Worm (Caenorhabditis elegans): Measurements from ENCODE around the gene srab-24.

srab-24 gene

DNA sequence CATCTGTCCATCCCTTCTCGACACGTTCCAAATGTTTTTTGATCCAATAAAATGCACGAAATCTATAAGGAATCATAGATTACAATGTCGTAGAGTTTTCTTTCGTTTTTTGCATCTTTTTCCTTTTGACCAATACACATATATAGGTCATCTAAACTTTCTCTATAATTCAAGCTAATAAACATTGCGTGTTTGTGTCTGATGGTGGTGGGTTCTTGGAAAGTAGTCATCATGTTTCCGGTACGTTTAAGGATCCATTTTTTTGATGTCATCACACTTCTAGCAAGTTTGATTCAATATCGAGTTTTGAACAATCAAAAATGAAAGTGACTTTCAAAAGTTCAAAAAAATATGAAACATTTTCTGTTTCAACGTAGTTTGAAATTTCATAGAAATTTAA lies 18.9 kb upstream of the srab-24 start:
- TF ChIP-seq npax-4 (tag; optimal IDR thresholded peaks at IDR 0.05): no peak
- no peak for TF ChIP-seq ama-1 (optimal IDR thresholded peaks at IDR 0.05)
- no peak for TF ChIP-seq zip-5 (tag; optimal IDR thresholded peaks at IDR 0.05)
- no peak for TF ChIP-seq dve-1 (tag; optimal IDR thresholded peaks at IDR 0.05)
- TF ChIP-seq ref-2 (tag; optimal IDR thresholded peaks at IDR 0.05): no peak
- no peak for TF ChIP-seq ceh-24 (tag; optimal IDR thresholded peaks at IDR 0.05)
- no peak for TF ChIP-seq ztf-16 (tag; optimal IDR thresholded peaks at IDR 0.05)
- TF ChIP-seq ceh-22 (tag; optimal IDR thresholded peaks at IDR 0.05): no peak
- no peak for TF ChIP-seq hlh-8 (tag; optimal IDR thresholded peaks at IDR 0.05)
- TF ChIP-seq fkh-10 (GFP tag; optimal IDR thresholded peaks at IDR 0.05): no peak
- no peak for TF ChIP-seq ceh-6 (GFP tag; optimal IDR thresholded peaks at IDR 0.05)
- no peak for TF ChIP-seq ceh-48 (tag; optimal IDR thresholded peaks at IDR 0.05)
- no peak for TF ChIP-seq elt-2 (tag; optimal IDR thresholded peaks at IDR 0.05)
- no peak for TF ChIP-seq sox-2 (GFP tag; IDR thresholded peaks at IDR 0.05)

DNA sequence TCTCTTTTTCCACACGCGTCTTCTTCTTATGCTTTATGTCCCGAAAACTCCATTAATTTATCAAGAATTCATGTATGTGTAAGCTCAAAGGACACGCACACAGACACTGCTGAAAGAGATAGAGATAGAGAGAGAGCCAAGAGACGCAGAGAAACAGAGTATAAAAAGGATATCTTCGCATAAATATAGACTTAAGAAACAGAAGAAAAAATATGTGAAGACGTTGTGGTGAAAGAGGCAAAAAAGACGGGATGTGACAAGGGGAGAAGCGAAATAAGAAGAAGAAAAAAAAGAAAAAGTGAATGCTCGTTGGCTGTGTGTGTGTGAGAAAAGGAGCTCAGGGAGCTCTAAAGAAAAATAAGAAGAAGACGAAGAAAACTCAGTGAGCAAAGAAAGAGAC lies 10.7 kb upstream of the srab-24 start:
- TF ChIP-seq unc-55 (GFP tag; optimal IDR thresholded peaks at IDR 0.05) (peak; percentile 0), ceh-18 (tag; optimal IDR thresholded peaks at IDR 0.05) (peak; percentile 30), ceh-31 (tag; optimal IDR thresholded peaks at IDR 0.05) (peak; percentile 18), nhr-11 (tag; optimal IDR thresholded peaks at IDR 0.05) (no peak), madf-2 (tag; optimal IDR thresholded peaks at IDR 0.05) (no peak), odd-2 (tag; optimal IDR thresholded peaks at IDR 0.05) (no peak), nfya-1 (tag; optimal IDR thresholded peaks at IDR 0.05) (peak; percentile 18), syd-9 (tag; optimal IDR thresholded peaks at IDR 0.05) (no peak), unc-42 (tag; optimal IDR thresholded peaks at IDR 0.05) (peak; percentile 66), ahr-1 (tag; optimal IDR thresholded peaks at IDR 0.05) (no peak), pag-3 (tag; optimal IDR thresholded peaks at IDR 0.05; ENCODE audit: borderline replicate concordance) (no peak), ttx-3 (tag; optimal IDR thresholded peaks at IDR 0.05) (no peak), pros-1 (tag; optimal IDR thresholded peaks at IDR 0.05) (no peak), hlh-30 (tag; optimal IDR thresholded peaks at IDR 0.05; ENCODE audit: insufficient read depth) (no peak)

DNA sequence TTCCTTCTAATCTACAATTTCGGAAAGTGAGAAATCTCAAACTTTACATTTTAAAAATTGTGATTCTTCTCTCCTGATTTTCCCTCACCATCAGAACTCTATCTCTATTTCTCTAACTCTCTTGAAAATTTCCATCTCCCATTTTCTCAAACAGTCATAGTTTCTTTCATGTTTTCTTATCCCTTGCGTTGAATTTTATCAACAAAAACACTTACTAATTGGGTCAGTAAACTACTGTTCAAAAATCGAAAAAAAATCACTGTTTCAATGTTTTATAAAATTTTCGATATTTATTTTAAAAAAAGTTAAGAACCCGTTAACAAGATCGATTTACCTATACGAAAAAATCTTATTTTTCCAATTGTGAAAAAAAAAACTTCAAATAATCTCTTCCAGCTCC lies 9.2 kb upstream of the srab-24 start:
- TF ChIP-seq ceh-31 (tag; optimal IDR thresholded peaks at IDR 0.05): no peak
- no peak for TF ChIP-seq pag-3 (tag; optimal IDR thresholded peaks at IDR 0.05; ENCODE audit: borderline replicate concordance)
- no peak for TF ChIP-seq hlh-15 (tag; optimal IDR thresholded peaks at IDR 0.05)
- no peak for TF ChIP-seq pha-4 (tag; optimal IDR thresholded peaks at IDR 0.05)
- no peak for TF ChIP-seq pqm-1 (tag; optimal IDR thresholded peaks at IDR 0.05)
- TF ChIP-seq ref-2 (tag; optimal IDR thresholded peaks at IDR 0.05): no peak
- no peak for TF ChIP-seq eyg-1 (tag; optimal IDR thresholded peaks at IDR 0.05)
- no peak for TF ChIP-seq C08G9.2 (tag; optimal IDR thresholded peaks at IDR 0.05)
- TF ChIP-seq ceh-6 (GFP tag; optimal IDR thresholded peaks at IDR 0.05): no peak
- no peak for TF ChIP-seq ceh-2 (tag; optimal IDR thresholded peaks at IDR 0.05)
- TF ChIP-seq unc-3 (GFP tag; conservative IDR thresholded peaks at IDR 0.05): no peak
- no peak for TF ChIP-seq unc-3 (tag; optimal IDR thresholded peaks at IDR 0.05)
- no peak for TF ChIP-seq ceh-45 (GFP tag; IDR thresholded peaks at IDR 0.05)
- no peak for TF ChIP-seq odd-2 (tag; optimal IDR thresholded peaks at IDR 0.05)
- no peak for TF ChIP-seq ceh-24 (tag; optimal IDR thresholded peaks at IDR 0.05)
- no peak for TF ChIP-seq pros-1 (tag; optimal IDR thresholded peaks at IDR 0.05)
- no peak for TF ChIP-seq ama-1 (optimal IDR thresholded peaks at IDR 0.05)

DNA sequence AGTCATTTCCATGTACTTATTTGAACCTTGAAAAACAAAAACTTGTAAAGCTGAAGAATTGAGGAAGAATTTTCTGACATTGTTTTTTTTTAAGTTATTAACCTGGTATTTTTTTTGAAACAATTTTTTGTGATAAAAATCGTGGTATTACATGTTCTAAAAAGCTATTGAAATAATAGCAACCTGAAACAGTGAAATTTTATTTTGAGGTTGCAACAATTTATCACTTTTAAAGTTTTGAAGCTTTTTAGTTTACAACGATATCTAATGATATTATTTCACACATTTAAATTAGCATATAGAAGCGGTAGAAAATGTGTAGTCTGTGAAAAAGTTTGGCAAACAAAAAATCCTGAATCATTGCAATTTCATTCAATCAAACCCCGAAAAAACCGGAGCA lies 7.5 kb upstream of the srab-24 start:
- TF ChIP-seq elt-4 (tag; optimal IDR thresholded peaks at IDR 0.05) (no peak), C08G9.2 (tag; optimal IDR thresholded peaks at IDR 0.05) (no peak), ceh-45 (GFP tag; IDR thresholded peaks at IDR 0.05) (no peak), elt-2 (tag; optimal IDR thresholded peaks at IDR 0.05) (no peak), C38D4.7 (GFP tag; optimal IDR thresholded peaks at IDR 0.05) (no peak)

All from whole organism, late embryonic.